Worm (Caenorhabditis elegans) whole organism, L3 larva: ENCODE data around the gene F10G7.5.
A peak's percentile ranks its signal among the peaks of the same experiment; 100 is the strongest.

Experiments
- R02D3.7 ChIP-seq: fragments of 150-350 bp; optimal IDR thresholded peaks from 2 replicates; lab custom pipeline; 2014; ENCODE audit warnings: missing biosample characterization, missing genetic modification characterization
- ZK546.5 ChIP-seq: sonication (generic microtip); optimal IDR thresholded peaks from 2 replicates; lab custom pipeline; 2017; ENCODE audit warnings: missing biosample characterization, missing genetic modification characterization
- aly-2 ChIP-seq: fragments of 150-350 bp; optimal IDR thresholded peaks from 2 replicates; lab custom pipeline; 2014; ENCODE audit warnings: missing biosample characterization, missing genetic modification characterization
- ama-1 ChIP-seq: fragments of 150-350 bp; optimal IDR thresholded peaks from 2 replicates; lab custom pipeline; 2018
- ceh-16 ChIP-seq: sonication (generic microtip); optimal IDR thresholded peaks from 2 replicates; lab custom pipeline; 2017; ENCODE audit warnings: missing biosample characterization, missing genetic modification characterization
- ceh-28 ChIP-seq: fragments of 150-350 bp; optimal IDR thresholded peaks from 2 replicates; lab custom pipeline; 2014; ENCODE audit warnings: missing biosample characterization, missing genetic modification reagents, missing genetic modification characterization
- ceh-82 ChIP-seq: fragments of 150-350 bp; optimal IDR thresholded peaks from 2 replicates; lab custom pipeline; 2014; ENCODE audit warnings: missing biosample characterization, missing genetic modification characterization
- ceh-9 ChIP-seq: sonication (generic microtip); optimal IDR thresholded peaks from 2 replicates; lab custom pipeline; 2018; ENCODE audit warnings: missing biosample characterization, missing genetic modification characterization
- egl-5 ChIP-seq: fragments of 150-350 bp; optimal IDR thresholded peaks from 2 replicates; lab custom pipeline; 2017; ENCODE audit warnings: missing biosample characterization, missing genetic modification reagents, missing genetic modification characterization, inconsistent platforms
- elt-2 ChIP-seq: sonication (generic microtip); optimal IDR thresholded peaks from 2 replicates; lab custom pipeline; 2016; ENCODE audit warnings: missing genetic modification reagents, mild to moderate bottlenecking, missing genetic modification characterization, missing compliant biosample characterization
- elt-3 ChIP-seq, 3 experiments: fragments of 150-350 bp in 1 of 3; sonication (generic microtip) in 2 of 3; optimal IDR thresholded peaks; 2 replicates in 2 of 3; 4 replicates in 1 of 3; lab custom pipeline; 2014 to 2017; ENCODE audit warnings: missing biosample characterization in 3 of 3, missing genetic modification characterization in 3 of 3
- eor-1 ChIP-seq, 2 experiments: fragments of 150-350 bp; optimal IDR thresholded peaks; 2 replicates each; lab custom pipeline; 2014 to 2018; ENCODE audit warnings: missing biosample characterization in 2 of 2, missing genetic modification characterization in 2 of 2
- fkh-2 ChIP-seq: fragments of 150-350 bp; optimal IDR thresholded peaks from 2 replicates; lab custom pipeline; 2014; ENCODE audit warnings: missing biosample characterization, missing genetic modification reagents, missing genetic modification characterization
- hmg-11 ChIP-seq: sonication (generic microtip); optimal IDR thresholded peaks from 2 replicates; lab custom pipeline; 2016; ENCODE audit warnings: missing genetic modification characterization, missing compliant biosample characterization
- jun-1 ChIP-seq: fragments of 150-350 bp; optimal IDR thresholded peaks from 2 replicates; lab custom pipeline; 2014; ENCODE audit warnings: missing biosample characterization, missing genetic modification reagents, missing genetic modification characterization
- lin-15B ChIP-seq: fragments of 150-350 bp; optimal IDR thresholded peaks from 2 replicates; lab custom pipeline; 2014; ENCODE audit warnings: missing biosample characterization, missing genetic modification characterization
- mdl-1 ChIP-seq: fragments of 150-350 bp; optimal IDR thresholded peaks from 2 replicates; lab custom pipeline; 2014; ENCODE audit warnings: missing biosample characterization, missing genetic modification characterization
- nhr-12 ChIP-seq: fragments of 150-350 bp; optimal IDR thresholded peaks from 2 replicates; lab custom pipeline; 2014; ENCODE audit warnings: missing biosample characterization, missing genetic modification characterization
- nhr-237 ChIP-seq: fragments of 150-350 bp; optimal IDR thresholded peaks from 2 replicates; lab custom pipeline; 2014; ENCODE audit warnings: missing biosample characterization, missing genetic modification characterization
- nhr-25 ChIP-seq: sonication (generic microtip); optimal IDR thresholded peaks from 2 replicates; lab custom pipeline; 2017; ENCODE audit warnings: missing biosample characterization, missing genetic modification characterization
- nhr-28 ChIP-seq: fragments of 150-350 bp; optimal IDR thresholded peaks from 2 replicates; lab custom pipeline; 2014; ENCODE audit warnings: missing biosample characterization, missing genetic modification characterization
- nhr-43 ChIP-seq: sonication (generic microtip); optimal IDR thresholded peaks from 2 replicates; lab custom pipeline; 2016; ENCODE audit warnings: mild to moderate bottlenecking, missing genetic modification characterization, missing compliant biosample characterization; ENCODE audit not compliant: poor library complexity, severe bottlenecking
- nhr-67 ChIP-seq: fragments of 150-350 bp; optimal IDR thresholded peaks from 2 replicates; lab custom pipeline; 2014; ENCODE audit warnings: missing biosample characterization, missing genetic modification characterization
- nhr-77 ChIP-seq: fragments of 150-350 bp; optimal IDR thresholded peaks from 2 replicates; lab custom pipeline; 2014; ENCODE audit warnings: missing biosample characterization, missing genetic modification characterization
- pqm-1 ChIP-seq: fragments of 150-350 bp; optimal IDR thresholded peaks from 2 replicates; lab custom pipeline; 2017; ENCODE audit warnings: missing biosample characterization, missing genetic modification characterization, inconsistent platforms
- tbx-2 ChIP-seq: sonication (generic microtip); optimal IDR thresholded peaks from 2 replicates; lab custom pipeline; 2016; ENCODE audit warnings: mild to moderate bottlenecking, missing genetic modification characterization, missing compliant biosample characterization
- unc-62 ChIP-seq: fragments of 150-350 bp; sonication (generic microtip); optimal IDR thresholded peaks from 4 replicates; lab custom pipeline; 2014; ENCODE audit warnings: missing biosample characterization, missing genetic modification reagents, missing genetic modification characterization
- zag-1 ChIP-seq: fragments of 150-350 bp; optimal IDR thresholded peaks from 2 replicates; lab custom pipeline; 2014; ENCODE audit warnings: missing biosample characterization, missing genetic modification characterization
- ztf-11 ChIP-seq: fragments of 150-350 bp; optimal IDR thresholded peaks from 2 replicates; lab custom pipeline; 2014; ENCODE audit warnings: missing biosample characterization, missing genetic modification characterization
- ztf-4 ChIP-seq: fragments of 150-350 bp; optimal IDR thresholded peaks from 2 replicates; lab custom pipeline; 2014; ENCODE audit warnings: missing biosample characterization, missing genetic modification characterization

The F10G7.5 gene

DNA sequence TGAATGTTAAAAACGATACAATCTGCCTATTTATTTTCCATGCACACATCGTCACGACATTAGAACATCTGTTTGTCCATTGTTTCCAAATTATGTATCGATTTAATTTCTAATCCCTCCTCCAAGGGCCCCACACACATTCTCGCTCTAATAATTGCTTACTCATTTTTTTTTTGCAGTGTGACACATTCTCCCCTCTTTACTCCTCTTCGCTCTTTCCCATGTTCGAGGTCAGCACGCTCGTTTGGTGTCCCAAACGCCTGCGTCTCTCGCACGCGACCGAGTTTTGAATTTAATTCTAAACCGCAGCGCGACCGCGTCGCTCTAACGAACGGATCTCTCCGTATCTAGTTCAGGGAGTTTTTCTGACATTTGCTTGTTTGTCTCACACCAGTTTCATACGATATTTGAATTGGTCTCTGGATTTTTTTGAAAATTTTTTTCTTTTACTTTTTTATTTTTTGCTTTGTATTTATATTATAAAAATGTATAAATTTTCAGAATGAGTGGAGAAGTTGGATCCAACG, 20.6 kb upstream of the F10G7.5 start, which contains the start of the genes clec-140 and hmg-11 (continued):
- TF ChIP-seq nhr-237 (tag; lab: Kevin White, UChicago) (no peak), R02D3.7 (no peak), egl-5 (tag; lab: Kevin White, UChicago) (peak; percentile 24), jun-1 (tag; lab: Kevin White, UChicago) (peak; percentile 45)

DNA sequence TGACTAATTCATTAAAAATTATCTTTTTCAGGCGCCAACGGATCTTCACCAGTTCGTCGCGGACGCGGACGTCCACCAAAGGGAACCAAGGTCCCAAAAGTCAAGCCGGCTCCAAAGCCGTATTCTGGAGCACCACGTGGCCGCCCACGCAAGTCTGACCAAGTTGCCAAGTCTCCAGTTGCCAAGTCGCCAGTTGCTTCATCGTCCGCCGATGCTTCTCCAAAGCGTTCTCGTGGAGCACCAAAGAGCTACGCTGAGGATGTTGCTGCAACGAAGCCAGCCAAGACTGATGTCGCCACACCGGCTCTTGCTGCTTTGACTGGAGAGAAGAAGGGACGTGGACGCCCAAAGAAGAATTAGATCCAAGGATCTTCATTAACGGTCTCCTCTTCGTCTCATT, 20.0 kb upstream of the F10G7.5 start:
- TF ChIP-seq nhr-43 = no peak
- no peak for TF ChIP-seq ceh-9
- TF ChIP-seq nhr-67 (tag; lab: Kevin White, UChicago) = no peak
- TF ChIP-seq fkh-2 (tag; lab: Kevin White, UChicago) = no peak
- TF ChIP-seq nhr-237 (tag; lab: Kevin White, UChicago) = no peak
- no peak for TF ChIP-seq aly-2 (tag; lab: Kevin White, UChicago)
- no peak for TF ChIP-seq zag-1 (tag; lab: Kevin White, UChicago)
- TF ChIP-seq, all 47 proteins: peak for 0

DNA sequence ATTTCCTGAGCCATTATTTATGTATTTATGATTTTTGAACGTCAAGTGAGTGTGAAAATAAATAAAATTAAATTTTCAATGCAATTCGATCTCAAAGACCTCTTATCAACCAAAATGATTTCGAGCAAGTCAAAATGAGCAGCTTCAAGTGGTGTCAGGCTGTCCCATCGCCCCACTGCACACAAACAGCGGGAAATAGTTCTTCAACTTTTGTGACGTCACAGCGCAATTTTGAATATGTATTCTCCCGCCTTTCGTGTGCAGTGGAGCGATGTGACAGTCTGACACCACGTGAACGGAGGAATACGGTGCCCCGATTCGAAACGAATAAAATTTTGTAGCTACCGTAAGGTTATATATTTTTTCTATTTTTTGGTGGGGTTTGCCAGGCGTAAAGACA, 19.5 kb upstream of the F10G7.5 start:
- TF ChIP-seq ama-1 = peak; percentile 56
- no peak for TF ChIP-seq nhr-12 (tag; lab: Kevin White, UChicago)

DNA sequence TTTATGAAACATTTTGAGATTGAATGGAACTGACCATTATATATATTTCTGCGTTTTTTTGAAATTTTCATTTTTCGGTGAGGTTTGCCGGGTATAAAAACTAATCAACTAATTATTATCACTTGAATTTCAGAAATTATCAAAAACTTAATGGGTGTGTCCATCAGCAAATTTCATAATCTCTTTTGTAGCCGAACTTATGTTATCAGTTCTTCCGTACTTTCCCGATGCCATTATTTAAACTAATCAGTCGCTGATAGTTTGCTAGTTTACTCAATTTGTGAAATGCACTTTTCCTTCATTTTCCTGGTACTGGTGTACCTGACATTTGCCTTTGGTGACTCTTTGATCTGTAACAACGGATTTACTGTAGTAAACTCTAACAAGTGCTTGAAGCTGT, 19.0 kb upstream of the F10G7.5 start:
- TF ChIP-seq pqm-1 (tag; lab: Kevin White, UChicago) = peak; percentile 68
- no peak for TF ChIP-seq aly-2 (tag; lab: Kevin White, UChicago)
- peak; percentile 60 for TF ChIP-seq jun-1 (tag; lab: Kevin White, UChicago)
- peak; percentile 96 for TF ChIP-seq elt-2 (tag; lab: Kevin White, UChicago)

DNA sequence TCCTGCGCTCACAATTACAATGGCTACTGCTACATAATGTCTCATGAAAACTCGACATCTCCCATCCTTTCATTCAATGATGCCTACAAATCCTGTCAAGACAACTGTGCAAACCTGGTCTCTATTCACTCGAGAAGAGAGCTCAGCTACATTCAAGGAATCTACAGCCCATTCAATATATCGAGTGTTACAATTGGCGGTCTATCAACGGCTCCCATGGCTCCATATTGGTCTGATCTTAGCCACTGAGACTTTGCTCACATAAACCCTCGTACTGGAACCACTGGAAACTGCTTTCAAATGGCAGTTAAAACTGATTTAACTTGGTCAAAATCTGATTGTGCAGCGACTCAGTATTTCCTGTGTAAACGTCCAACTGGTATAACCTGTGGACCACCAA, 17.7 kb upstream of the F10G7.5 start, which contains the start of gene T05A7.3:
Gene T05A7.3 (plus strand): TSS at position 301 of the 400 bp plus-strand sequence.
- TF ChIP-seq ceh-82 = no peak
- no peak for TF ChIP-seq ceh-28 (tag; lab: Kevin White, UChicago)
- no peak for TF ChIP-seq elt-2 (tag; lab: Kevin White, UChicago)
- TF ChIP-seq nhr-77 (tag; lab: Kevin White, UChicago) = no peak

DNA sequence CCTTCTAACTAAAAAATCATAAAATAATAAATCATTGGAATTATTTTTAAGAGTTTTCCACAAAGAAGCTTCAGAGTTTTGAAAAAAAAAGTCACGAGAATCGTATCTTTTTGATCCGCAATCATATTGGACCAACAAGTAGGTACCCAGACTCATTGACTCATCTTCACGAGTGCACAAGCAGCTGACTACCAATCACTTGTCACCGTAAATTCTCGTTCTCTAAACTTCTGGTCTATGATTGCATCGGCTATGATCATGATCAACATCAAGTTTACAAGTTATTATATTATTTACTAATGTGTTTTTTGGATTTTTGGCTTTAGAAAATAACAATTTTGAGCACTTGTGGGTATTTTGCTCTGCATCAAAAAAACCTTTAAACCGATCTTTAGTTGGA, 17.0 kb upstream of the F10G7.5 start:
- TF ChIP-seq mdl-1 (no peak), lin-15B (no peak), tbx-2 (tag; lab: Kevin White, UChicago) (no peak), nhr-25 (tag; lab: Kevin White, UChicago) (no peak), ceh-28 (tag; lab: Kevin White, UChicago) (no peak), eor-1 (tag; optimal IDR thresholded peaks at IDR 0.05; lab: Kevin White, UChicago) (no peak), ZK546.5 (tag; lab: Kevin White, UChicago) (no peak), hmg-11 (tag; lab: Kevin White, UChicago) (no peak), nhr-67 (tag; lab: Kevin White, UChicago) (no peak), nhr-28 (tag; lab: Kevin White, UChicago) (no peak), ceh-82 (no peak), egl-5 (tag; lab: Kevin White, UChicago) (no peak), ztf-11 (tag; lab: Kevin White, UChicago) (no peak), elt-2 (tag; lab: Kevin White, UChicago) (no peak), ceh-16 (tag; lab: Kevin White, UChicago) (no peak), R02D3.7 (no peak)

DNA sequence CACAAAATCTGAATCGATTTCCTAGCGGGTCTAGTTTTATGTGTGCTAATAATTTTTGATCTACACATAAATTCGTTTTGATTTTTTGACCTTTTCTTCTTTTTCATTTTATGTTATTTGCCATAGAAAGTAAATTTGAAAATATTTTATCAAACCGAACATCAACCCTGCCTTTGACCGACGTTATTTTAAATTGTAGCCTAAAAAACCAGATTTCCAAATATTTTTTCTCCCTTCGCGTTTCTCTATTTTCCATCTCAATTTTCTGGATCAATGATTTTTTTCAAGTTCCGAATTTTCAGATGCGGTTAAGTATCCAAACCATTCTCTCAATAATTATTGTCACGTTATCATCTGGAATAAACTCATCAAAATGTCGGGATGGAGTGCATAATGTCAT, 15.3 kb upstream of the F10G7.5 start, which contains the start of gene T05A7.1:
Gene T05A7.1 (plus strand): TSS at position 301 of the 400 bp plus-strand sequence.
- no peak for TF ChIP-seq nhr-12 (tag; lab: Kevin White, UChicago)
- TF ChIP-seq ceh-9 = no peak
- no peak for TF ChIP-seq ceh-82
- TF ChIP-seq unc-62 = no peak
- no peak for TF ChIP-seq elt-3 (tag; optimal IDR thresholded peaks at IDR 0.05; lab: Kevin White, UChicago)
- TF ChIP-seq ztf-4 = no peak
